Worm (Caenorhabditis elegans) whole organism, mixed stage, embryonic: Measurements from ENCODE around the gene sec-3.

Source experiments
- blmp-1 ChIP-seq: fragments of 150-350 bp; optimal IDR thresholded peaks from 2 replicates; lab custom pipeline; 2014; ENCODE audit warnings: missing biosample characterization, missing genetic modification characterization
- elt-1 ChIP-seq: sonication (generic microtip); optimal IDR thresholded peaks from 2 replicates; lab custom pipeline; 2017; ENCODE audit warnings: missing genetic modification characterization, mild to moderate bottlenecking, missing compliant biosample characterization, antibody characterized with exemption, moderate library complexity, borderline replicate concordance; ENCODE audit not compliant: insufficient read depth
- flh-1 ChIP-seq: fragments of 200-800 bp; sonication (Bioruptor generic); optimal IDR thresholded peaks from 2 replicates; lab custom pipeline; 2018; ENCODE audit warnings: mild to moderate bottlenecking, missing genetic modification characterization, moderate library complexity, missing compliant biosample characterization
- lin-13 ChIP-seq: fragments of 150-350 bp; optimal IDR thresholded peaks from 2 replicates; lab custom pipeline; 2014; ENCODE audit warnings: missing biosample characterization, missing genetic modification characterization
- lsy-2 ChIP-seq: fragments of 150-350 bp; optimal IDR thresholded peaks from 2 replicates; lab custom pipeline; 2014; ENCODE audit warnings: missing biosample characterization, missing genetic modification characterization
- nhr-12 ChIP-seq: fragments of 150-350 bp; optimal IDR thresholded peaks from 2 replicates; lab custom pipeline; 2014; ENCODE audit warnings: missing biosample characterization, missing genetic modification characterization
- nhr-2 ChIP-seq: fragments of 150-350 bp; optimal IDR thresholded peaks from 2 replicates; lab custom pipeline; 2014; ENCODE audit warnings: missing biosample characterization, missing genetic modification characterization
- nhr-76 ChIP-seq: sonication (generic microtip); optimal IDR thresholded peaks from 2 replicates; lab custom pipeline; 2017; ENCODE audit warnings: missing biosample characterization, missing genetic modification characterization
- pha-4 ChIP-seq: fragments of 150-350 bp; optimal IDR thresholded peaks from 2 replicates; lab custom pipeline; 2018; ENCODE audit warnings: missing biosample characterization, missing genetic modification reagents, missing genetic modification characterization
- snpc-4 ChIP-seq: fragments of 150-350 bp; optimal IDR thresholded peaks from 2 replicates; lab custom pipeline; 2014; ENCODE audit warnings: missing biosample characterization, missing genetic modification characterization
- unc-62 ChIP-seq: fragments of 150-350 bp; optimal IDR thresholded peaks from 2 replicates; lab custom pipeline; 2014; ENCODE audit warnings: missing biosample characterization, missing genetic modification reagents, missing genetic modification characterization
- zip-8 ChIP-seq: fragments of 150-350 bp; optimal IDR thresholded peaks from 2 replicates; lab custom pipeline; 2014; ENCODE audit warnings: missing biosample characterization, missing genetic modification characterization

- peak; percentile 94 for TF ChIP-seq pha-4 (tag; lab: Kevin White, UChicago)
- no peak for TF ChIP-seq snpc-4 (tag; lab: Kevin White, UChicago)
- TF ChIP-seq nhr-76 (tag; lab: Kevin White, UChicago), result no peak
- no peak for TF ChIP-seq nhr-2 (tag; lab: Kevin White, UChicago)
- peak; percentile 86 for TF ChIP-seq blmp-1 (tag; lab: Kevin White, UChicago)
- TF ChIP-seq flh-1, result no peak
- peak; percentile 58 for TF ChIP-seq lsy-2
- TF ChIP-seq lin-13 (tag; lab: Kevin White, UChicago), result peak; percentile 91
- no peak for TF ChIP-seq nhr-12 (tag; lab: Kevin White, UChicago)
- peak; percentile 91 for TF ChIP-seq unc-62
- TF ChIP-seq zip-8 (tag; lab: Kevin White, UChicago), result no peak
- TF ChIP-seq elt-1, result no peak
These were observed 28.0 kb upstream of the sec-3 start for ce11 chrX:3127626-3128142.
